Fruit fly (Drosophila melanogaster): Measurements from ENCODE around the gene CG17294.

CG17294 gene

DNA sequence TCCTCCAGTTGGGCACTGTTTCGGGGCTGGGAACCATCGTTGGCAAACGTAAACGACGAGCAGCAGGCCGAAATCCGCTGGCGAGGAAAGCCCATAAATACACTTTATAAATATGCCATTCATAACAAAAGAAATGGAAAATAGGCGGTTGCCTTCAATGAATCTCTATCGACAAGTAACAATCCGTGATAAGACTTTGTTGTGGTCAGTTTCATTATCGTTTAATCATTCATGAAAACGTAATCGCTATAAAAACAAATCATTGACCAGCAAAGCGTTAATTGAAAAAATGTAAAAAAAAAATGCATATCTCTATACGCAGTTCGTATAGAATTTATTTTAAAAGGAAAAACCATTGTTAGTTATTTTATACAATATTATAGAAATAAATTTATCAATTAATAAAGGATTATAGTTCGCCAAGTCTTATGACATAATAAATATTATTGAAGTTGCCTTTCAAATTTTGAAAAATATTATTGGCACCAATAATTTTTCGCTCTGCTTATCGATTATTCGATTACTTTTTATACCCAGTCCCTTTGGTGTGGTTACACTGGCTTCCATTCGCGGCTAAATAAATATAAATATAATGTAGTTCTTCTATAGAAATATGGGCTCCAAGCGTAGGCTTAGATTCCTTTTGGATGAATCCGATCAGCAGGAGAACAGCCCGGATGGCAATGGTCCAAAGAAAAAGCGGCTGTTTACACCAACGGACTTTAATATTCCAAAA, 23.2 kb downstream of the CG17294 start, which contains the start of gene CG31898 (continued):
- TF ChIP-seq bbx (GFP tag; IDR thresholded peaks at IDR 0.05; ENCODE audit: partially characterized antibody) (peak; percentile 9; the same call in 1 of the 2 replicates), BEAF-32 (GFP tag; optimal IDR thresholded peaks at IDR 0.05) (peak; percentile 34), exex (tag; optimal IDR thresholded peaks at IDR 0.05) (peak; percentile 34), CG8359 (GFP tag; optimal IDR thresholded peaks at IDR 0.05; ENCODE audit: borderline replicate concordance) (no peak), CG12659 (GFP tag; optimal IDR thresholded peaks at IDR 0.05) (peak; percentile 1), Dref (GFP tag; IDR thresholded peaks at IDR 0.05) (peak; percentile 78), cas (GFP tag; IDR thresholded peaks at IDR 0.05) (no peak), Scr (GFP tag; IDR thresholded peaks at IDR 0.05; ENCODE audit: partially characterized antibody) (peak; percentile 41; the same call in 1 of the 2 replicates)

DNA sequence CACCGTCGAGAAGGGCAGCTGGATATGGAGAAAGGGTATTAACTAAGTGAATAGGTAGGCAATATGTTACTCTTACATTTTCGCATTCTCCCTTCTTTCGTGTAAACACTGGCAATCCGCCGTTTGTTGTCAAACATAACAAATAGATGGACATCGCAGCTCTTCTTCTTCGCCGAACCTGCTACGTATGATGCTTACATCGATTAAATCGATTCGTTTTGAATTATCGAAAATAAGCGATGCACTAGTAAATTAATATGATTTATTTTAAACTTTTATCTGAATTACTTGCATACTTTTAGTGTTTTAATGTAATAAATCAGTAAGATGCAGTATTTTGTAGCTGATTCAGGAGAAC, 26.1 kb downstream of the CG17294 start, which contains the start of gene fy:
fy (minus strand) TSS at position 353 of the 358 bp plus-strand sequence.
- TF ChIP-seq CG10543 (GFP tag; optimal IDR thresholded peaks at IDR 0.05) (no peak), CG2120 (GFP tag; optimal IDR thresholded peaks at IDR 0.05) (no peak), odd (GFP tag; optimal IDR thresholded peaks at IDR 0.05) (no peak), Hand (GFP tag; optimal IDR thresholded peaks at IDR 0.05) (no peak), CG6272 (GFP tag; IDR thresholded peaks at IDR 0.05) (no peak), Sox100B (GFP tag; optimal IDR thresholded peaks at IDR 0.05) (peak; percentile 22), CG30431 (GFP tag; optimal IDR thresholded peaks at IDR 0.05) (no peak), trh (GFP tag; optimal IDR thresholded peaks at IDR 0.05) (no peak), kni (GFP tag; optimal IDR thresholded peaks at IDR 0.05) (no peak), ind (GFP tag; optimal IDR thresholded peaks at IDR 0.05) (no peak), CG10209 (GFP tag; optimal IDR thresholded peaks at IDR 0.05) (no peak), Dip2 (GFP tag; IDR thresholded peaks at IDR 0.05) (no peak), CG1832 (GFP tag; optimal IDR thresholded peaks at IDR 0.05) (no peak), fd3F (GFP tag; optimal IDR thresholded peaks at IDR 0.05) (no peak), CG10366 (GFP tag; IDR thresholded peaks at IDR 0.05) (no peak), CG13624 (GFP tag; optimal IDR thresholded peaks at IDR 0.05) (no peak), CG11696 (GFP tag; IDR thresholded peaks at IDR 0.05) (no peak), CG5180 (GFP tag; optimal IDR thresholded peaks at IDR 0.05) (peak; percentile 96), CG6791 (GFP tag; IDR thresholded peaks at IDR 0.05; ENCODE audit: partially characterized antibody) (no peak), CG1529 (GFP tag; optimal IDR thresholded peaks at IDR 0.05) (no peak), CG17385 (GFP tag; optimal IDR thresholded peaks at IDR 0.05) (peak; percentile 91)

DNA sequence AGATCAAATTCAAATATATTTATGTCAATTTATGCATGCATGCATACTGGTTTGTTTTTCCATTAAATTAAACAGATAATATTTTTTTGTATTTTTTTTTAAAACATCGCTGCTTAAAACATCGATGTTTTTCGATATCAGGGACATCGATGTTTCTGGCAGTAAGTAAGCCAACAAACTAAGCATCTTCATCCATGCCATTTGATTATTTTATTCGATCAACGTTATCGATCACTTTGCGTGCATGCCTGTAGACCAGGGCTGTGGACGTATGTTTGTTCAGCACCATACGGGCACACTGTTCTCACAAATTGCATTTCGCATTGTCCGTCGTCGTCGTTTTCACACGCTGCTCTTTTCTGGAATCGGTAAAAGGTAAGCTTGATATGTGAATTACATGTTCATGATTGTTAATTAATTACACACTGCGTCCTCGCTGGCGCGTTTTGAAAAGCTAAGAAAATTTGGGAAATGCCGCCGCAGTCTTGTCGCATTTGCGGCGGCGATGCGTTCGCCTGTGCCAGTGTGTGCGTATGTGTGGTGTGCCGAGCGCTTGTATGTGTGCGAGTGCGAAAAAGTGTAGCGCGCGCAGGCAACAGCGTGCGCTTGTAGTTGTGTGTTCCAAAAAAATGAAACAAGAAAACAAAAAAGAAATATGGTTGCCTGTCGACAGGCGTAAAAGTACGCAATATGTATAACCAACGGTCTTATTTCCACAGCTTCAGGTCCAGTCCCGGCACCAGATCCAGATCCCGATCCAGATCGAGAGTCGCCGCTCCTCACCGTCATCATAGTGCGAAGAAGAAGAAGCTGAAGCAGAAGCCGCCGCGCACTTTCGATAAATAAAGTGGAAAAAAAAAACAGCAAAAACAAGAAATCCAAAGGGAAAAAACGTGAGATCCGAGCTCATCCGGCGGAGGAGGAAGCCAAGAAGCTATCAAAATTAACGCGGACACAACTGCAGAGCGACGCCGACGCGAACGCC, 26.7 kb downstream of the CG17294 start, which contains the start of gene emb:
emb (plus strand) TSS at position 288 of the 985 bp plus-strand sequence.
- TF ChIP-seq gsb (GFP tag; IDR thresholded peaks at IDR 0.05) (no peak), HmgZ (tag; optimal IDR thresholded peaks at IDR 0.05) (peak; percentile 66), CG12155 (GFP tag; optimal IDR thresholded peaks at IDR 0.05) (peak; percentile 28), CG1792 (GFP tag; optimal IDR thresholded peaks at IDR 0.05) (peak; percentile 32), gce (GFP tag; IDR thresholded peaks at IDR 0.05) (no peak), Bteb2 (GFP tag; optimal IDR thresholded peaks at IDR 0.05) (peak; percentile 14), crc (GFP tag; optimal IDR thresholded peaks at IDR 0.05) (no peak), sisA (GFP tag; IDR thresholded peaks at IDR 0.05) (no peak), CG12104 (GFP tag; optimal IDR thresholded peaks at IDR 0.05) (peak; percentile 52), Usf (GFP tag; optimal IDR thresholded peaks at IDR 0.05) (no peak), CG34224 (GFP tag; IDR thresholded peaks at IDR 0.05; ENCODE audit: partially characterized antibody) (peak; percentile 95), CG6791 (GFP tag; IDR thresholded peaks at IDR 0.05; ENCODE audit: partially characterized antibody) (peak; percentile 99), CG14667 (GFP tag; IDR thresholded peaks at IDR 0.05) (no peak), insv (GFP tag; optimal IDR thresholded peaks at IDR 0.05) (peak in 1 of 2 experiments; percentile 41), C15 (GFP tag; IDR thresholded peaks at IDR 0.05) (no peak), mld (GFP tag; IDR thresholded peaks at IDR 0.05; ENCODE audit: partially characterized antibody) (peak; percentile 99), Lhr (GFP tag; optimal IDR thresholded peaks at IDR 0.05) (peak; percentile 93), BEAF-32 (GFP tag; optimal IDR thresholded peaks at IDR 0.05) (peak; percentile 91)
